Worm (Caenorhabditis elegans) whole organism, L4 larva: Measurements from ENCODE around the gene R13H4.7.

Source experiments
- D1046.2 ChIP-seq: fragments of 200-800 bp; sonication (Bioruptor generic); IDR thresholded peaks from 2 replicates; pipeline ENCODE4 v1.3.6; 2022; ENCODE audit warnings: missing genetic modification characterization, missing compliant biosample characterization
- F10B5.3 ChIP-seq: sonication (generic microtip); optimal IDR thresholded peaks from 2 replicates; lab custom pipeline; 2016; ENCODE audit warnings: mild to moderate bottlenecking, missing genetic modification characterization, missing compliant biosample characterization
- F37D6.2 ChIP-seq: sonication (generic microtip); optimal IDR thresholded peaks from 2 replicates; lab custom pipeline; 2016; ENCODE audit warnings: mild to moderate bottlenecking, missing genetic modification characterization, missing compliant biosample characterization
- Y105C5A.15 ChIP-seq: fragments of 200-800 bp; sonication (Bioruptor generic); IDR thresholded peaks from 2 replicates; pipeline ENCODE4 v1.3.6; 2022; ENCODE audit warnings: missing genetic modification characterization, missing compliant biosample characterization
- Y48G9A.11 ChIP-seq: fragments of 200-800 bp; sonication (Bioruptor generic); IDR thresholded peaks from 2 replicates; pipeline ENCODE4 v1.3.6; 2022; ENCODE audit warnings: missing genetic modification reagents, missing genetic modification characterization, missing compliant biosample characterization
- ZK546.5 ChIP-seq, 2 experiments: sonication (generic microtip); optimal IDR thresholded peaks; 2 replicates each; lab custom pipeline; 2017; ENCODE audit warnings: missing biosample characterization in 2 of 2, missing genetic modification characterization in 2 of 2
- aha-1 ChIP-seq: fragments of 150-350 bp; peaks from one replicate; lab custom pipeline; 2014; ENCODE audit warnings: missing biosample characterization, missing genetic modification characterization
- aly-2 ChIP-seq: sonication (generic microtip); optimal IDR thresholded peaks from 2 replicates; lab custom pipeline; 2018; ENCODE audit warnings: missing biosample characterization, missing genetic modification characterization
- ama-1 ChIP-seq: fragments of 150-350 bp; optimal IDR thresholded peaks from 2 replicates; lab custom pipeline; 2014; ENCODE audit warnings: inconsistent platforms, mixed read lengths
- arid-1 ChIP-seq: fragments of 200-800 bp; sonication (Bioruptor generic); conservative IDR thresholded peaks from 2 replicates; pipeline ENCODE4 v1.3.6; 2022; ENCODE audit warnings: missing genetic modification reagents, missing genetic modification characterization, missing compliant biosample characterization
- ceh-62 ChIP-seq: sonication (generic microtip); optimal IDR thresholded peaks from 2 replicates; lab custom pipeline; 2017; ENCODE audit warnings: missing biosample characterization, missing genetic modification characterization
- ctbp-1 ChIP-seq: fragments of 200-800 bp; sonication (Bioruptor generic); IDR thresholded peaks from 2 replicates; pipeline ENCODE4 v1.3.6; 2022; ENCODE audit warnings: missing genetic modification reagents, missing genetic modification characterization, missing compliant biosample characterization
- daf-12 ChIP-seq: fragments of 150-350 bp; optimal IDR thresholded peaks from 2 replicates; lab custom pipeline; 2014; ENCODE audit warnings: missing biosample characterization, missing genetic modification reagents, missing genetic modification characterization
- daf-19 ChIP-seq: fragments of 200-800 bp; sonication (Bioruptor generic); conservative IDR thresholded peaks from 2 replicates; pipeline ENCODE4 v1.3.6; 2022; ENCODE audit warnings: missing genetic modification characterization, missing compliant biosample characterization
- dmd-8 ChIP-seq: fragments of 200-800 bp; sonication (Bioruptor generic); IDR thresholded peaks from 2 replicates; pipeline ENCODE4 v1.3.6; 2022; ENCODE audit warnings: missing genetic modification characterization, missing compliant biosample characterization
- dmd-9 ChIP-seq: fragments of 200-800 bp; sonication (Bioruptor generic); IDR thresholded peaks from 2 replicates; pipeline ENCODE4 v1.3.6; 2022; ENCODE audit warnings: missing genetic modification reagents, missing genetic modification characterization, missing compliant biosample characterization
- dve-1 ChIP-seq: sonication (generic microtip); optimal IDR thresholded peaks from 2 replicates; lab custom pipeline; 2017; ENCODE audit warnings: antibody characterized with exemption, mild to moderate bottlenecking, missing genetic modification characterization, missing compliant biosample characterization; ENCODE audit not compliant: insufficient read depth
- fkh-10 ChIP-seq: fragments of 150-350 bp; optimal IDR thresholded peaks from 2 replicates; lab custom pipeline; 2014; ENCODE audit warnings: missing biosample characterization, missing genetic modification reagents, missing genetic modification characterization
- gei-8 ChIP-seq: fragments of 200-800 bp; sonication (Bioruptor generic); optimal IDR thresholded peaks from 2 replicates; lab custom pipeline; 2018; ENCODE audit warnings: mild to moderate bottlenecking, missing genetic modification characterization, missing compliant biosample characterization
- hlh-11 ChIP-seq: fragments of 200-800 bp; sonication (Bioruptor generic); optimal IDR thresholded peaks from 2 replicates; lab custom pipeline; 2018; ENCODE audit warnings: mild to moderate bottlenecking, missing genetic modification characterization, missing compliant biosample characterization
- hmg-1.1 ChIP-seq: fragments of 200-800 bp; sonication (Bioruptor generic); IDR thresholded peaks from 2 replicates; pipeline ENCODE4 v1.3.6; 2022; ENCODE audit warnings: missing genetic modification reagents, missing genetic modification characterization, missing compliant biosample characterization
- lin-29 ChIP-seq: fragments of 200-800 bp; sonication (Bioruptor generic); IDR thresholded peaks from 2 replicates; pipeline ENCODE4 v1.3.6; 2022; ENCODE audit warnings: missing genetic modification reagents, missing genetic modification characterization, missing compliant biosample characterization
- mep-1 ChIP-seq: fragments of 150-350 bp; sonication (generic microtip); optimal IDR thresholded peaks from 3 replicates; lab custom pipeline; 2014; ENCODE audit warnings: missing biosample characterization, missing genetic modification characterization
- mes-2 ChIP-seq: sonication (generic microtip); optimal IDR thresholded peaks from 2 replicates; lab custom pipeline; 2016; ENCODE audit warnings: missing genotype, mild to moderate bottlenecking, missing genetic modification characterization, missing compliant biosample characterization; ENCODE audit not compliant: poor library complexity, severe bottlenecking
- mxl-3 ChIP-seq: fragments of 200-800 bp; sonication (Bioruptor generic); optimal IDR thresholded peaks from 2 replicates; lab custom pipeline; 2018; ENCODE audit warnings: mild to moderate bottlenecking, missing genetic modification characterization, missing compliant biosample characterization
- nhr-102 ChIP-seq: sonication (generic microtip); optimal IDR thresholded peaks from 2 replicates; lab custom pipeline; 2016; ENCODE audit warnings: mild to moderate bottlenecking, missing genetic modification characterization, moderate library complexity, missing compliant biosample characterization
- nhr-111 ChIP-seq: fragments of 200-800 bp; sonication (Bioruptor generic); optimal IDR thresholded peaks from 2 replicates; lab custom pipeline; 2018; ENCODE audit warnings: mild to moderate bottlenecking, missing genetic modification characterization, missing compliant biosample characterization
- nhr-28 ChIP-seq: fragments of 150-350 bp; optimal IDR thresholded peaks from 2 replicates; lab custom pipeline; 2014; ENCODE audit warnings: missing biosample characterization, missing genetic modification characterization
- nhr-6 ChIP-seq: fragments of 150-350 bp; optimal IDR thresholded peaks from 2 replicates; lab custom pipeline; 2014; ENCODE audit warnings: missing biosample characterization, missing genetic modification characterization
- nhr-76 ChIP-seq: fragments of 150-350 bp; optimal IDR thresholded peaks from 2 replicates; lab custom pipeline; 2014; ENCODE audit warnings: missing biosample characterization, missing genetic modification characterization
- rbr-2 ChIP-seq: sonication (generic microtip); optimal IDR thresholded peaks from 2 replicates; lab custom pipeline; 2016; ENCODE audit warnings: missing genotype, missing genetic modification characterization, missing compliant biosample characterization
- sdz-12 ChIP-seq: fragments of 200-800 bp; sonication (Bioruptor generic); optimal IDR thresholded peaks from 2 replicates; lab custom pipeline; 2018; ENCODE audit warnings: mild to moderate bottlenecking, missing genetic modification characterization, missing compliant biosample characterization
- set-16 ChIP-seq: fragments of 200-800 bp; sonication (Bioruptor generic); IDR thresholded peaks from 2 replicates; pipeline ENCODE4 v1.3.6; 2022; ENCODE audit warnings: missing genetic modification reagents, missing genetic modification characterization, missing compliant biosample characterization
- snpc-4 ChIP-seq: fragments of 150-350 bp; optimal IDR thresholded peaks from 2 replicates; lab custom pipeline; 2014; ENCODE audit warnings: missing biosample characterization, missing genetic modification characterization
- spr-3 ChIP-seq: fragments of 200-800 bp; sonication (Bioruptor generic); optimal IDR thresholded peaks from 2 replicates; lab custom pipeline; 2018; ENCODE audit warnings: mild to moderate bottlenecking, missing genetic modification characterization, missing compliant biosample characterization
- unc-39 ChIP-seq: sonication (generic microtip); optimal IDR thresholded peaks from 2 replicates; lab custom pipeline; 2017; ENCODE audit warnings: missing biosample characterization, missing genetic modification characterization
- unc-62 ChIP-seq, 3 experiments: fragments of 150-350 bp in 1 of 3; sonication (generic microtip); optimal IDR thresholded peaks in 2 of 3; peaks in 1 of 3; 1 replicate in 1 of 3; 2 replicates in 2 of 3; lab custom pipeline; 2014 to 2017; ENCODE audit warnings: missing biosample characterization in 3 of 3, missing genetic modification characterization in 3 of 3, missing genetic modification reagents in 3 of 3, missing genotype in 1 of 3
- zag-1 ChIP-seq: fragments of 150-350 bp; optimal IDR thresholded peaks from 2 replicates; lab custom pipeline; 2014; ENCODE audit warnings: missing biosample characterization, missing genetic modification characterization
- zfp-3 ChIP-seq: fragments of 200-800 bp; sonication (Bioruptor generic); conservative IDR thresholded peaks from 2 replicates; pipeline ENCODE4 v1.3.6; 2022; ENCODE audit warnings: missing genetic modification reagents, missing genetic modification characterization, missing compliant biosample characterization
- zip-2 ChIP-seq: fragments of 150-350 bp; optimal IDR thresholded peaks from 2 replicates; lab custom pipeline; 2014; ENCODE audit warnings: missing biosample characterization, missing genetic modification characterization
- ztf-7 ChIP-seq: fragments of 150-350 bp; optimal IDR thresholded peaks from 2 replicates; lab custom pipeline; 2014; ENCODE audit warnings: missing biosample characterization, missing genetic modification characterization

The R13H4.7 gene

ce11 chrV:11868142-11868541, at the start of gene R13H4.7:
Gene R13H4.7 (minus strand): TSS chrV:11868242.
- TF ChIP-seq zip-2 (tag; lab: Kevin White, UChicago), result no peak
- no peak for TF ChIP-seq daf-12
- no peak for TF ChIP-seq spr-3
- no peak for TF ChIP-seq unc-39 (tag; lab: Kevin White, UChicago)
- no peak for TF ChIP-seq F10B5.3 (tag; lab: Kevin White, UChicago)

- TF ChIP-seq arid-1 (GFP tag; lab: Robert Waterston, UW), result no peak
- no peak for TF ChIP-seq ztf-7 (tag; lab: Kevin White, UChicago)
- no peak for TF ChIP-seq sdz-12 (GFP tag; lab: Kevin White, UChicago)
- no peak for TF ChIP-seq ZK546.5 (tag; optimal IDR thresholded peaks at IDR 0.05; lab: Kevin White, UChicago)
- no peak for TF ChIP-seq daf-12
- no peak for TF ChIP-seq hmg-1.1 (GFP tag; lab: Robert Waterston, UW)
- TF ChIP-seq rbr-2, result no peak
- TF ChIP-seq dve-1 (tag; lab: Kevin White, UChicago), result no peak
- TF ChIP-seq F37D6.2 (tag; lab: Kevin White, UChicago), result no peak
- TF ChIP-seq mep-1 (tag; lab: Kevin White, UChicago), result no peak
- TF ChIP-seq nhr-28, result no peak
- no peak for TF ChIP-seq ama-1 (lab: Kevin White, UChicago)
Measured at ce11 chrV:11917186-11917585, 49.1 kb upstream of the R13H4.7 start, which contains the start of gene R31.2. Gene R31.2 (plus strand): TSS chrV:11917573.

- TF ChIP-seq dve-1 (tag; lab: Kevin White, UChicago) (no peak), unc-62 (GFP tag; optimal IDR thresholded peaks at IDR 0.05 in 1 of 2; lab: Kevin White, UChicago) (peak in 1 of 2 experiments; percentile 82), unc-62 (tag; optimal IDR thresholded peaks at IDR 0.05; lab: Kevin White, UChicago) (no peak), aly-2 (tag; lab: Kevin White, UChicago) (no peak)
Measured at ce11 chrV:11913283-11913682, 45.2 kb upstream of the R13H4.7 start.

ce11 chrV:11905977-11906376, 37.9 kb upstream of the R13H4.7 start:
- no peak for TF ChIP-seq nhr-111 (GFP tag; lab: Kevin White, UChicago)
- TF ChIP-seq aha-1 (tag; lab: Kevin White, UChicago), result peak; percentile 93

- TF ChIP-seq nhr-76 (tag; lab: Kevin White, UChicago), result no peak
- peak in 1 of 2 experiments; percentile 81 for TF ChIP-seq unc-62 (GFP tag; optimal IDR thresholded peaks at IDR 0.05 in 1 of 2; lab: Kevin White, UChicago)
- TF ChIP-seq unc-62 (tag; optimal IDR thresholded peaks at IDR 0.05; lab: Kevin White, UChicago), result no peak
- TF ChIP-seq mxl-3 (GFP tag; lab: Kevin White, UChicago), result no peak
- TF ChIP-seq ceh-62 (tag; lab: Kevin White, UChicago), result no peak
- TF ChIP-seq ctbp-1, result no peak
- TF ChIP-seq dmd-8 (GFP tag; lab: Robert Waterston, UW), result no peak
Measured at ce11 chrV:11902161-11902560, 34.1 kb upstream of the R13H4.7 start.

- peak; percentile 94 for TF ChIP-seq aha-1 (tag; lab: Kevin White, UChicago)
- TF ChIP-seq mes-2 (tag; lab: Kevin White, UChicago), result no peak
Measured at ce11 chrV:11901260-11901659, 33.2 kb upstream of the R13H4.7 start.

- no peak for TF ChIP-seq snpc-4
- no peak for TF ChIP-seq zfp-3 (GFP tag; lab: Robert Waterston, UW)
- no peak for TF ChIP-seq daf-19 (GFP tag; lab: Robert Waterston, UW)
- no peak for TF ChIP-seq nhr-6
- no peak for TF ChIP-seq nhr-102
- no peak for TF ChIP-seq dmd-9
- TF ChIP-seq zag-1 (tag; lab: Kevin White, UChicago), result no peak
- peak; percentile 14 for TF ChIP-seq dve-1 (tag; lab: Kevin White, UChicago)
- TF ChIP-seq Y105C5A.15, result no peak
- peak; percentile 50 for TF ChIP-seq aha-1 (tag; lab: Kevin White, UChicago)
- TF ChIP-seq fkh-10, result no peak
- no peak for TF ChIP-seq lin-29 (GFP tag; lab: Robert Waterston, UW)
- TF ChIP-seq gei-8 (GFP tag; lab: Kevin White, UChicago), result no peak
- TF ChIP-seq hlh-11, result peak; percentile 54
- no peak for TF ChIP-seq Y48G9A.11 (GFP tag; lab: Robert Waterston, UW)
- no peak for TF ChIP-seq D1046.2 (GFP tag; lab: Robert Waterston, UW)
- TF ChIP-seq F37D6.2 (tag; lab: Kevin White, UChicago), result no peak
- TF ChIP-seq set-16 (GFP tag; lab: Robert Waterston, UW), result no peak
Measured at ce11 chrV:11900127-11900526, 32.1 kb upstream of the R13H4.7 start.
